Worm (Caenorhabditis elegans): Measurements from ENCODE around the gene pitr-2.

Gene pitr-2

DNA sequence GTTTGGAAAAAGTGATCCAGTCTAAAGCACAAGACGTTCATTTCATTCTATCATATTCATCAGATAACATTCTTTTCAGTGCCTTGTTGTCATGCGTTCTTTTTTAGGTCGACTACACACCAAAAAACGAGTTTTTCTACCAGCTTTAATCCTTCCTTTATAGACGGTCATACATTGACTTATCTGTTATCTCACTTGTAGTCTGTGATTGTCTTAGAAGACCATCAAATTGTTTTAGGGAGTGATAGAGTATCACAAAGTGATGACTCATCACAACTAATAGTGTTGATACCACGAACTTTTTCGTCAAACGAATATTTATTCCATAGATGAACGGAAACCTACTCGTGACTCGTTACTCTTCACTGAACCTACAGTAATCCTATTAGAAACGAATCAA, 51.7 kb downstream of the pitr-2 start (continued):
- TF ChIP-seq lsy-2 (tag; optimal IDR thresholded peaks at IDR 0.05) (peak in 1 of 2 experiments; percentile 10), R02D3.7 (tag; optimal IDR thresholded peaks at IDR 0.05) (no peak), ctbp-1 (GFP tag; IDR thresholded peaks at IDR 0.05) (no peak)
